Fruit fly (Drosophila melanogaster) whole organism, prepupa: Measurements from ENCODE around the gene Rok.

Experiments
- Blimp-1 ChIP-seq: fragments of 200-800 bp; sonication (Bioruptor generic); optimal IDR thresholded peaks from 3 replicates; lab custom pipeline; 2017; ENCODE audit warnings: missing biosample characterization, missing genetic modification characterization, mild to moderate bottlenecking, moderate library complexity, missing genetic modification reagents
- CG10631 ChIP-seq: fragments of 200-800 bp; sonication (Bioruptor generic); optimal IDR thresholded peaks from 2 replicates; lab custom pipeline; 2016; ENCODE audit warnings: missing biosample characterization, missing genetic modification characterization
- CG11294 ChIP-seq: fragments of 200-800 bp; sonication (Bioruptor generic); IDR thresholded peaks from 2 replicates; pipeline ENCODE4 v1.3.6; 2022; ENCODE audit warnings: missing biosample characterization, missing genetic modification characterization
- CG11762 ChIP-seq: fragments of 200-800 bp; sonication (Bioruptor generic); optimal IDR thresholded peaks from 3 replicates; lab custom pipeline; 2016; ENCODE audit warnings: missing biosample characterization, missing genetic modification characterization; ENCODE audit not compliant: insufficient read depth
- CG1621 ChIP-seq: fragments of 200-800 bp; sonication (Bioruptor generic); optimal IDR thresholded peaks from 3 replicates; lab custom pipeline; 2018; ENCODE audit warnings: missing biosample characterization, mild to moderate bottlenecking, missing genetic modification characterization
- CG16779 ChIP-seq: fragments of 200-800 bp; sonication (Bioruptor generic); optimal IDR thresholded peaks from 3 replicates; lab custom pipeline; 2017; ENCODE audit warnings: missing biosample characterization, mild to moderate bottlenecking, missing genetic modification characterization
- CG31627 ChIP-seq: fragments of 200-800 bp; sonication (Bioruptor generic); optimal IDR thresholded peaks from 3 replicates; lab custom pipeline; 2016; ENCODE audit warnings: missing biosample characterization, missing genetic modification characterization
- CG32006 ChIP-seq: fragments of 200-800 bp; sonication (Bioruptor generic); optimal IDR thresholded peaks from 3 replicates; lab custom pipeline; 2017; ENCODE audit warnings: missing biosample characterization, mild to moderate bottlenecking, missing genetic modification characterization
- CG34406 ChIP-seq: fragments of 200-800 bp; sonication (Bioruptor generic); optimal IDR thresholded peaks from 3 replicates; lab custom pipeline; 2016; ENCODE audit warnings: missing biosample characterization, missing genetic modification characterization
- CG3919 ChIP-seq: fragments of 200-800 bp; sonication (Bioruptor generic); optimal IDR thresholded peaks from 3 replicates; lab custom pipeline; 2016; ENCODE audit warnings: missing biosample characterization, missing genetic modification characterization
- CG4318 ChIP-seq: fragments of 200-800 bp; sonication (Bioruptor generic); optimal IDR thresholded peaks from 3 replicates; lab custom pipeline; 2017; ENCODE audit warnings: missing biosample characterization, mild to moderate bottlenecking, missing genetic modification characterization
- CG6276 ChIP-seq: fragments of 200-800 bp; sonication (Bioruptor generic); optimal IDR thresholded peaks from 2 replicates; lab custom pipeline; 2017; ENCODE audit warnings: missing biosample characterization, mild to moderate bottlenecking, missing genetic modification characterization
- CG6854 ChIP-seq: fragments of 200-800 bp; sonication (Bioruptor generic); optimal IDR thresholded peaks from 2 replicates; lab custom pipeline; 2017; ENCODE audit warnings: missing biosample characterization, mild to moderate bottlenecking, missing genetic modification characterization
- CG7368 ChIP-seq: fragments of 200-800 bp; sonication (Bioruptor generic); optimal IDR thresholded peaks from 3 replicates; lab custom pipeline; 2016; ENCODE audit warnings: missing biosample characterization, missing genetic modification characterization
- CG8119 ChIP-seq: fragments of 200-800 bp; sonication (Bioruptor generic); IDR thresholded peaks from 3 replicates; pipeline ENCODE4 v1.3.6; 2022; ENCODE audit warnings: missing biosample characterization, missing genetic modification characterization
- CG8319 ChIP-seq: fragments of 200-800 bp; sonication (Bioruptor generic); optimal IDR thresholded peaks from 3 replicates; lab custom pipeline; 2016; ENCODE audit warnings: missing biosample characterization, missing genetic modification characterization
- CG9139 ChIP-seq: fragments of 200-800 bp; sonication (Bioruptor generic); optimal IDR thresholded peaks from 3 replicates; lab custom pipeline; 2017; ENCODE audit warnings: missing biosample characterization, mild to moderate bottlenecking, missing genetic modification characterization
- Eip75B ChIP-seq: fragments of 200-800 bp; sonication (Bioruptor generic); optimal IDR thresholded peaks from 3 replicates; lab custom pipeline; 2016; ENCODE audit warnings: missing biosample characterization, missing genetic modification characterization
- Eip78C ChIP-seq: fragments of 200-800 bp; sonication (Bioruptor generic); peaks from one replicate; lab custom pipeline; 2016; ENCODE audit warnings: missing biosample characterization, missing genetic modification characterization
- Eip93F ChIP-seq: fragments of 200-800 bp; sonication (Bioruptor generic); optimal IDR thresholded peaks from 2 replicates; lab custom pipeline; 2016; ENCODE audit warnings: missing biosample characterization, mild to moderate bottlenecking, missing genetic modification characterization
- Ets21C ChIP-seq: fragments of 200-800 bp; sonication (Bioruptor generic); optimal IDR thresholded peaks from 3 replicates; lab custom pipeline; 2016; ENCODE audit warnings: missing biosample characterization, missing genetic modification characterization
- Gug ChIP-seq: fragments of 200-800 bp; sonication (Bioruptor generic); IDR thresholded peaks from 2 replicates; pipeline ENCODE4 v1.3.6; 2022; ENCODE audit warnings: missing biosample characterization, missing genetic modification characterization
- Hr38 ChIP-seq: sonication (Bioruptor generic); optimal IDR thresholded peaks from 2 replicates; lab custom pipeline; 2016; ENCODE audit warnings: missing biosample characterization, missing genetic modification characterization
- Hr4 ChIP-seq: fragments of 200-800 bp; sonication (Bioruptor generic); optimal IDR thresholded peaks from 3 replicates; lab custom pipeline; 2016; ENCODE audit warnings: missing biosample characterization, missing genetic modification characterization
- Lpt ChIP-seq: fragments of 200-800 bp; sonication (Bioruptor generic); optimal IDR thresholded peaks from 3 replicates; lab custom pipeline; 2016; ENCODE audit warnings: missing biosample characterization, missing genetic modification characterization
- Met ChIP-seq: fragments of 200-800 bp; sonication (Bioruptor generic); optimal IDR thresholded peaks from 3 replicates; lab custom pipeline; 2016; ENCODE audit warnings: missing biosample characterization, missing genetic modification characterization
- Smox ChIP-seq: fragments of 200-800 bp; sonication (Bioruptor generic); optimal IDR thresholded peaks from 3 replicates; lab custom pipeline; 2016; ENCODE audit warnings: missing biosample characterization, missing genetic modification characterization
- Sox102F ChIP-seq: fragments of 200-800 bp; sonication (Bioruptor generic); optimal IDR thresholded peaks from 2 replicates; lab custom pipeline; 2016; ENCODE audit warnings: missing biosample characterization, mild to moderate bottlenecking, missing genetic modification characterization
- Sox15 ChIP-seq: fragments of 200-800 bp; sonication (Bioruptor generic); optimal IDR thresholded peaks from 3 replicates; lab custom pipeline; 2016; ENCODE audit warnings: missing biosample characterization, missing genetic modification characterization
- achi ChIP-seq: fragments of 200-800 bp; sonication (Bioruptor generic); optimal IDR thresholded peaks from 3 replicates; lab custom pipeline; 2016; ENCODE audit warnings: missing biosample characterization, missing genetic modification characterization
- acj6 ChIP-seq: fragments of 200-800 bp; sonication (Bioruptor generic); optimal IDR thresholded peaks from 3 replicates; lab custom pipeline; 2016; ENCODE audit warnings: missing biosample characterization, missing genetic modification characterization
- dsx ChIP-seq: fragments of 200-800 bp; optimal IDR thresholded peaks from 3 replicates; lab custom pipeline; 2019; ENCODE audit warnings: missing biosample characterization, mild to moderate bottlenecking, missing genetic modification characterization, moderate library complexity; ENCODE audit not compliant: poor library complexity, severe bottlenecking
- eg ChIP-seq: fragments of 200-800 bp; sonication (Bioruptor generic); IDR thresholded peaks from 3 replicates; pipeline ENCODE4 v1.3.6; 2022; ENCODE audit warnings: missing biosample characterization, missing genetic modification characterization
- fd59A ChIP-seq: fragments of 200-800 bp; sonication (Bioruptor generic); optimal IDR thresholded peaks from 2 replicates; lab custom pipeline; 2017; ENCODE audit warnings: missing biosample characterization, mild to moderate bottlenecking, missing genetic modification characterization, missing genetic modification reagents
- fd85E ChIP-seq: fragments of 200-800 bp; sonication (Bioruptor generic); optimal IDR thresholded peaks from 3 replicates; lab custom pipeline; 2016; ENCODE audit warnings: missing biosample characterization, missing genetic modification characterization
- fkh ChIP-seq: fragments of 200-800 bp; sonication (Bioruptor generic); optimal IDR thresholded peaks from 3 replicates; lab custom pipeline; 2017; ENCODE audit warnings: missing biosample characterization, mild to moderate bottlenecking, missing genetic modification characterization, moderate library complexity
- lz ChIP-seq: fragments of 200-800 bp; sonication (Bioruptor generic); optimal IDR thresholded peaks from 3 replicates; lab custom pipeline; 2016; ENCODE audit warnings: missing biosample characterization, missing genetic modification characterization
- salr ChIP-seq, 2 experiments: fragments of 200-800 bp; sonication (Bioruptor generic); optimal IDR thresholded peaks; 3 replicates each; lab custom pipeline; 2016 to 2018; ENCODE audit warnings: missing biosample characterization in 2 of 2, missing genetic modification characterization in 2 of 2, mild to moderate bottlenecking in 1 of 2
- spab ChIP-seq: fragments of 200-800 bp; sonication (Bioruptor generic); optimal IDR thresholded peaks from 2 replicates; lab custom pipeline; 2017; ENCODE audit warnings: missing biosample characterization, mild to moderate bottlenecking, missing genetic modification characterization, missing genetic modification reagents
- ss ChIP-seq, 2 experiments: fragments of 200-800 bp; sonication (Bioruptor generic); optimal IDR thresholded peaks; 2 replicates in 1 of 2; 3 replicates in 1 of 2; lab custom pipeline; 2017 to 2018; ENCODE audit warnings: mild to moderate bottlenecking in 2 of 2, missing biosample characterization in 2 of 2, missing genetic modification characterization in 2 of 2, moderate library complexity in 1 of 2
- svp ChIP-seq: fragments of 200-800 bp; sonication (Bioruptor generic); peaks from one replicate; lab custom pipeline; 2016; ENCODE audit warnings: missing biosample characterization, missing genetic modification characterization
- topi ChIP-seq: fragments of 200-800 bp; sonication (Bioruptor generic); optimal IDR thresholded peaks from 3 replicates; lab custom pipeline; 2016; ENCODE audit warnings: missing biosample characterization, missing genetic modification characterization
- vri ChIP-seq: fragments of 200-800 bp; sonication (Bioruptor generic); optimal IDR thresholded peaks from 3 replicates; lab custom pipeline; 2016; ENCODE audit warnings: missing biosample characterization, mild to moderate bottlenecking, missing genetic modification characterization

Gene Rok

DNA sequence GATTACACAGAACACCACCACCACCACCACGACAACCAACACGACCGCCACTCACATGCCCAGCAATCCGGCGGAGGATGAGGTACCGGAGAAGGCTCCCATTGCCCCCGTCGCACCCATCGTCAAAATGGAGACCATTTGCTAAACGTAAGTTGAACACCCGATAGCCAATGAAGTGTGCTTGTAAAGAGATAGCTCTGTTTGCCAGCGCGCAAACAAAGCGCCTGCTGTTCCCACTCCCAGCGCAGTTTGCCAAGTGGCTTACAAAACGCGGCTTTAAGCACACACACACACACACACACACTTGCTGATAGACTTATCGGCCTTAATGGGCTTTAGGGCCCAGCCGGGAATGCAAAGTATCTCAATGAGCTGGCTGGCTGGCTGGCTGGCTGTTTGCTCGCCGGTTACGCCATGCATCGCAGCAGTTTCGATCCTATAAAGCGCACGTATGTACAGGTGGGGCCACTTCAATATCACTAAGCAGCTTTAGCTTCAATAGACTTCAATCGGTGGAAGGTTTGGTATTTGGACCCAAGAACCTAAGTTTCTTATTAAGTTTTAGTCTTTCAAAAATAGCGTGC, 6.2 kb upstream of the Rok start:
- TF ChIP-seq ss (GFP tag; optimal IDR thresholded peaks at IDR 0.05; lab: Kevin White, UChicago) (no peak), CG9139 (GFP tag; lab: Kevin White, UChicago) (no peak), achi (GFP tag; lab: Kevin White, UChicago) (no peak), spab (GFP tag; lab: Kevin White, UChicago) (no peak), CG4318 (GFP tag; lab: Kevin White, UChicago) (no peak), CG8119 (GFP tag; lab: Robert Waterston, UW) (no peak), vri (no peak), CG1621 (peak; percentile 5), CG7368 (GFP tag; lab: Kevin White, UChicago) (no peak), CG34406 (GFP tag; lab: Kevin White, UChicago) (no peak), Hr38 (GFP tag; lab: Kevin White, UChicago) (no peak), CG10631 (no peak), Smox (no peak), Sox102F (GFP tag; lab: Kevin White, UChicago) (no peak), Gug (no peak), CG3919 (GFP tag; lab: Kevin White, UChicago) (no peak), acj6 (GFP tag; lab: Kevin White, UChicago) (no peak), CG16779 (tag; lab: Kevin White, UChicago) (no peak), CG8319 (GFP tag; lab: Kevin White, UChicago) (no peak), Eip78C (GFP tag; lab: Kevin White, UChicago) (peak; percentile 51), fkh (GFP tag; lab: Kevin White, UChicago) (peak; percentile 19), CG6854 (GFP tag; lab: Kevin White, UChicago) (no peak), dsx (GFP tag; lab: Kevin White, UChicago) (no peak), Blimp-1 (GFP tag; lab: Kevin White, UChicago) (no peak), lz (GFP tag; lab: Kevin White, UChicago) (no peak), fd59A (GFP tag; lab: Kevin White, UChicago) (no peak)
- TF ChIP-seq, all 60 proteins: peak for 3

DNA sequence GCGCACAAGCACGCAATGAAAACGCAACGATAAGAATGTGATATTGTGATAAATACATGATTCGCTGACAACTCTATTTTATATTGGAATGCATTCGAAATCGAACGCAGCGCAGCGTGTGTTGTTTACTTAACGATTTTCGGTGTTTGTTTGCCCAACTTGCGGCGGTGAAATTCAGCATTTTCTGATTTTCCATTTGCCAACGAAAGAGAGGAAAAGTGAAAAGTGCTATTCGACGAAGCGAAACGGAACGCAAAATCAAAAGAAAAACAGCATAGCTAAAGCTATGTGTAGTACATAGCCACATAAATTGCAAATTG, 3.8 kb upstream of the Rok start:
- TF ChIP-seq CG32006 (GFP tag; lab: Kevin White, UChicago): no peak
- TF ChIP-seq fkh (GFP tag; lab: Kevin White, UChicago): peak; percentile 83
- TF ChIP-seq CG31627 (GFP tag; lab: Kevin White, UChicago): no peak
- TF ChIP-seq, all 60 proteins: peak for 1

DNA sequence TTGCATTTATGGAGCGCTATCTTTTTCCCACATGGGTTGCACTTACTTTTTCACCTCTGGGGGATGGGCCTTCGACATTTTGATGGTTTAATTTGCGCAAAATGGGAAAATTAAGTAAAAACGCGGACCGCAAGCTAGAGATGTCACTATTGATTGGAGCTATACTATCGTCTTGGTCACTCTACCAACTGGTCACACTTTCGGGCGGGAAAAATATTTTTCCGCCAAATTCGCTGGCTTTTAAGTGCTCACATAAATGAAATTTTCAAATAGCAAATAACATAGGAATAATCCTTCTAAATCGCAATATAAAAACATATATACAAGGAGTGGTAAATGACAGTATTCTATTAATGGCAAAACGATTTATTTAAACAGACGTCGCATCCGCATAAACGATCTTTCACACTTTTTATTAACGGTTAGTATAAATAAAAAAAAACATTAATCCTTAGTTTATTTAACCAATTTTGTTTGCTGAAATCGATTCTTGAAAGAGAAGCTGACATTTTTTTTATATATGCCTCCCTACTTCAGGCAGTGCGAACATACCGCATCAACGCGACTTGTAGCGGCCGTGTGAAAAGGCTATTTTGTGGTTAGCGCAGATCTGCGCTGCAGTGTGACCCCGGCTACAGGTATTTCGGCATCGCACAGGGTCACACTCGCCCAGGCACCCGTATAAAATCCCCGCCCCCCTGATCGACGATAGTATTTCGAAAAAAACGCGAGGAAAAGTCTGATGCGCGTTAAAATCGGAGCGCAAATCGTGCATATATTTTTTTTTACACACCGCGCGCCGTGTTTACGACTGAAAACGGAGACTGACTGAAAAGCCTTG, 3.3 kb upstream of the Rok start, which contains the start of the genes SNRPG and mthl1:
TSS of gene SNRPG (minus strand) at position 160 of the 841 bp plus-strand sequence.
TSS of gene mthl1 (plus strand) at position 709 of the 841 bp plus-strand sequence.
- TF ChIP-seq achi (GFP tag; lab: Kevin White, UChicago) (peak; percentile 72), Eip75B (peak; percentile 80), CG3919 (GFP tag; lab: Kevin White, UChicago) (peak; percentile 85), Met (GFP tag; lab: Kevin White, UChicago) (peak; percentile 75), CG11762 (GFP tag; lab: Kevin White, UChicago) (peak; percentile 63), CG10631 (peak; percentile 81), CG1621 (peak; percentile 63), CG6854 (GFP tag; lab: Kevin White, UChicago) (no peak), lz (GFP tag; lab: Kevin White, UChicago) (peak; percentile 83), Ets21C (peak; percentile 79), CG34406 (GFP tag; lab: Kevin White, UChicago) (peak; percentile 66), CG6276 (GFP tag; lab: Kevin White, UChicago) (peak; percentile 58), CG31627 (GFP tag; lab: Kevin White, UChicago) (peak; percentile 91), Sox15 (GFP tag; lab: Kevin White, UChicago) (peak; percentile 85), svp (GFP tag; lab: Kevin White, UChicago) (peak; percentile 94), dsx (GFP tag; lab: Kevin White, UChicago) (peak; percentile 28), Lpt (GFP tag; lab: Kevin White, UChicago) (peak; percentile 70), Eip93F (GFP tag; lab: Kevin White, UChicago) (peak; percentile 70), salr (GFP tag; optimal IDR thresholded peaks at IDR 0.05; lab: Kevin White, UChicago) (peak; percentile 71 to 81), ss (GFP tag; optimal IDR thresholded peaks at IDR 0.05; lab: Kevin White, UChicago) (peak in 1 of 2 experiments; percentile 56), fd85E (no peak), topi (GFP tag; lab: Kevin White, UChicago) (peak; percentile 80), Hr4 (GFP tag; lab: Kevin White, UChicago) (peak; percentile 53), CG11294 (GFP tag; lab: Robert Waterston, UW) (peak; percentile 91), Gug (peak; percentile 88), fd59A (GFP tag; lab: Kevin White, UChicago) (peak; percentile 43), eg (GFP tag; lab: Robert Waterston, UW) (peak; percentile 95), CG9139 (GFP tag; lab: Kevin White, UChicago) (no peak), fkh (GFP tag; lab: Kevin White, UChicago) (no peak)
